Fruit fly (Drosophila melanogaster) Kc167 (cell line): ENCODE data around the gene COX5B.

Source experiments
- Myc ChIP-seq: fragments of >200 bp; optimal IDR thresholded peaks from 2 replicates; lab custom pipeline; 2017; ENCODE audit warnings: missing external identifiers
- Sin3A ChIP-seq: fragments of >200 bp; optimal IDR thresholded peaks from 2 replicates; lab custom pipeline; 2018; ENCODE audit warnings: missing external identifiers
- h ChIP-seq: fragments of >200 bp; optimal IDR thresholded peaks from 3 replicates; lab custom pipeline; 2018; ENCODE audit warnings: missing external identifiers
- insv ChIP-seq: fragments of >200 bp; optimal IDR thresholded peaks from 3 replicates; lab custom pipeline; 2018; ENCODE audit warnings: missing external identifiers
- psq ChIP-seq: fragments of >200 bp; optimal IDR thresholded peaks from 2 replicates; lab custom pipeline; 2017; ENCODE audit warnings: missing external identifiers

DNA sequence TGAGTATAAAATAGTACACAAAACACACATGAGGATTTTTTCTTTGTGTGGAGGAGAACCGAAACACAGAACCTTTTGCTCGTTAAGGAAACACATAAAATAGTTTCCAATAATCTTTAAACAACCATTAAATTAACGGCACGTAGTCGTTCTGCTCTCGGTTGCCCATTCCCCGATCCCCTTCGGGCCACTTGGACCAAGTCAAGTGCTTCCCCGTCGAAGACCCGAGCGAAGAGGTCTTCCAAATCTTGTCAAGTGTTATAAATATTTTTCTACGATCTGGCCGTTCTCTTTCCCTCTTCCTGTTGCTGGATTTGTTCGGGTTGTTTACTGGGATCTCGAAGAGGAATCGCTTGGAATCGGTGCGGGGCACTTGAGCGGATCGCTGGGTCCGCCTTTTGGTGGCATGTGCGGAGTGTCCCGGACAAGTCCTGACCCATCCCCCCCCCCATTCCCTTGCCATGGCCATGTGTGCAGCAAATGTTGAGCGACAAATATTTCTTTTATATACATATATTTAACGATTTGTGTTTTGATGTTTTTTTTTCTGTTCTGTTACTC is 26.6 kb upstream of the COX5B start:
- no peak for TF ChIP-seq h (lab: Kevin White, UChicago)
- TF ChIP-seq Myc (lab: Kevin White, UChicago), result no peak
- TF ChIP-seq Sin3A (lab: Kevin White, UChicago), result no peak
- TF ChIP-seq psq, result no peak
- TF ChIP-seq insv (lab: Kevin White, UChicago), result no peak
